Worm (Caenorhabditis elegans): ENCODE data around the gene F46F3.3.

ce11 chrV:11647821-11648220 lies 19.5 kb upstream of the F46F3.3 start:
- TF ChIP-seq elt-3 (tag; optimal IDR thresholded peaks at IDR 0.05) (no peak), daf-12 (tag; optimal IDR thresholded peaks at IDR 0.05) (no peak), R02D3.7 (tag; optimal IDR thresholded peaks at IDR 0.05) (no peak), egl-27 (tag; optimal IDR thresholded peaks at IDR 0.05) (no peak), ceh-16 (tag; optimal IDR thresholded peaks at IDR 0.05) (no peak), nhr-12 (tag; optimal IDR thresholded peaks at IDR 0.05) (no peak)
